Fruit fly (Drosophila melanogaster): Measurements from ENCODE around the gene Dci.
A peak's percentile ranks its signal among the peaks of the same experiment; 100 is the strongest.

The Dci gene

dm6 chr3L:805642-806218 is 45.4 kb upstream of the Dci start (continued):
- TF ChIP-seq CG17802 (tag; optimal IDR thresholded peaks at IDR 0.05) = no peak
- peak; percentile 39 for TF ChIP-seq CG7786 (GFP tag; optimal IDR thresholded peaks at IDR 0.05)
- TF ChIP-seq ATbp (GFP tag; optimal IDR thresholded peaks at IDR 0.05) = peak; percentile 45
- TF ChIP-seq Sox100B (GFP tag; optimal IDR thresholded peaks at IDR 0.05) = peak; percentile 65
- peak; percentile 19 for TF ChIP-seq CG10274 (GFP tag; optimal IDR thresholded peaks at IDR 0.05)
- peak; percentile 65 for TF ChIP-seq zen (tag; optimal IDR thresholded peaks at IDR 0.05)
- TF ChIP-seq seq (GFP tag; IDR thresholded peaks at IDR 0.05) = 0 out of 2 replicates have a peak, but pooled peaks have one; percentile 33
- TF ChIP-seq CG34376 (GFP tag; optimal IDR thresholded peaks at IDR 0.05) = no peak
- peak; percentile 54; the same call in 1 of the 2 replicates for TF ChIP-seq Nf-YA (GFP tag; IDR thresholded peaks at IDR 0.05)
- TF ChIP-seq CG12219 (GFP tag; optimal IDR thresholded peaks at IDR 0.05) = peak; percentile 26
- no peak for TF ChIP-seq cato (GFP tag; optimal IDR thresholded peaks at IDR 0.05; ENCODE audit: borderline replicate concordance)
- TF ChIP-seq CG12236 (GFP tag; optimal IDR thresholded peaks at IDR 0.05) = peak; percentile 45
- TF ChIP-seq pita (GFP tag; optimal IDR thresholded peaks at IDR 0.05) = no peak
- TF ChIP-seq CG6765 (GFP tag; optimal IDR thresholded peaks at IDR 0.05) = peak; percentile 17
- TF ChIP-seq tup (GFP tag; optimal IDR thresholded peaks at IDR 0.05) = no peak
- TF ChIP-seq cad (GFP tag; optimal IDR thresholded peaks at IDR 0.05) = no peak
- TF ChIP-seq Hmx (GFP tag; optimal IDR thresholded peaks at IDR 0.05) = no peak
- TF ChIP-seq so (GFP tag; IDR thresholded peaks at IDR 0.05) = peak; percentile 67; the same call in 1 of the 3 replicates
- peak; percentile 59 for TF ChIP-seq crol (GFP tag; IDR thresholded peaks at IDR 0.05)
- TF ChIP-seq otp (GFP tag; IDR thresholded peaks at IDR 0.05) = peak; percentile 58; the same call in 2 of the 3 replicates
- TF ChIP-seq kah (GFP tag; optimal IDR thresholded peaks at IDR 0.05) = peak; percentile 8
- no peak for TF ChIP-seq D (optimal IDR thresholded peaks at IDR 0.05)
- peak; percentile 33 for TF ChIP-seq D (GFP tag; optimal IDR thresholded peaks at IDR 0.05)
- TF ChIP-seq CG9817 (tag; optimal IDR thresholded peaks at IDR 0.05) = no peak
- peak; percentile 57 for TF ChIP-seq CG7556 (GFP tag; optimal IDR thresholded peaks at IDR 0.05)
- TF ChIP-seq CHES-1-like (GFP tag; optimal IDR thresholded peaks at IDR 0.05) = peak; percentile 58
- peak; percentile 75 for TF ChIP-seq CG11504 (tag; optimal IDR thresholded peaks at IDR 0.05)
- peak; percentile 48 for TF ChIP-seq Meics (GFP tag; optimal IDR thresholded peaks at IDR 0.05)
- TF ChIP-seq CG18262 (tag; optimal IDR thresholded peaks at IDR 0.05) = peak; percentile 71
- TF ChIP-seq CG4360 (GFP tag; IDR thresholded peaks at IDR 0.05) = 0 out of 2 replicates have a peak, but pooled peaks have one; percentile 41
- TF ChIP-seq H15 (GFP tag; IDR thresholded peaks at IDR 0.05) = peak; percentile 51; the same call in 1 of the 3 replicates
- TF ChIP-seq kay (GFP tag; optimal IDR thresholded peaks at IDR 0.05) = no peak
- TF ChIP-seq sob (GFP tag; IDR thresholded peaks at IDR 0.05) = peak; percentile 57; the same call in 1 of the 2 replicates
- peak; percentile 28 for TF ChIP-seq CG2202 (tag; optimal IDR thresholded peaks at IDR 0.05)
- peak in 1 of 3 experiments; percentile 59 for TF ChIP-seq lola (GFP tag; optimal IDR thresholded peaks at IDR 0.05)
- no peak for TF ChIP-seq grn (GFP tag; optimal IDR thresholded peaks at IDR 0.05)
- TF ChIP-seq CG10147 (GFP tag; optimal IDR thresholded peaks at IDR 0.05) = peak; percentile 48
- TF ChIP-seq CG2712 (tag; optimal IDR thresholded peaks at IDR 0.05) = peak; percentile 72
- TF ChIP-seq CG5180 (GFP tag; optimal IDR thresholded peaks at IDR 0.05) = peak; percentile 45
- peak; percentile 8 for TF ChIP-seq Kr (GFP tag; optimal IDR thresholded peaks at IDR 0.05)
- peak; percentile 42; the same call in 1 of the 2 replicates for TF ChIP-seq ttk (GFP tag; IDR thresholded peaks at IDR 0.05)
- TF ChIP-seq tx (GFP tag; optimal IDR thresholded peaks at IDR 0.05) = no peak
- TF ChIP-seq bcd (GFP tag; optimal IDR thresholded peaks at IDR 0.05) = peak; percentile 57
- TF ChIP-seq Hmr (GFP tag; optimal IDR thresholded peaks at IDR 0.05) = peak; percentile 17
- peak; percentile 70 for TF ChIP-seq CG18599 (GFP tag; optimal IDR thresholded peaks at IDR 0.05)
- TF ChIP-seq crp (GFP tag; optimal IDR thresholded peaks at IDR 0.05) = no peak
- peak; percentile 6 for TF ChIP-seq Camta (GFP tag; optimal IDR thresholded peaks at IDR 0.05)
- no peak for TF ChIP-seq CG17912 (GFP tag; optimal IDR thresholded peaks at IDR 0.05)
- peak; percentile 40 for TF ChIP-seq repo (GFP tag; optimal IDR thresholded peaks at IDR 0.05)

Measured in whole organism, embryonic.